Worm (Caenorhabditis elegans): ENCODE results near the gene F54B3.2.

Gene F54B3.2

ce11 chrII:10248355-10249041, 21.5 kb downstream of the F54B3.2 start, which contains the start of gene atad-3 (continued):
- TF ChIP-seq cebp-2 (GFP tag; IDR thresholded peaks at IDR 0.05), result peak; percentile 68; the same call in 1 of the 2 replicates
- TF ChIP-seq K12H6.12 (tag; optimal IDR thresholded peaks at IDR 0.05), result peak; percentile 79
- 0 out of 2 replicates have a peak, but pooled peaks have one; percentile 68 for TF ChIP-seq lag-1 (GFP tag; IDR thresholded peaks at IDR 0.05)
- peak; percentile 72 for TF ChIP-seq tbp1 (GFP tag; optimal IDR thresholded peaks at IDR 0.05)
- peak; percentile 9 for TF ChIP-seq F22D6.2 (tag; optimal IDR thresholded peaks at IDR 0.05)
- TF ChIP-seq mel-28 (tag; optimal IDR thresholded peaks at IDR 0.05; ENCODE audit: borderline replicate concordance), result no peak
- peak; percentile 12 for TF ChIP-seq snpc-1.3 (tag; optimal IDR thresholded peaks at IDR 0.05; ENCODE audit: insufficient read depth)
- no peak for TF ChIP-seq tbx-9 (tag; optimal IDR thresholded peaks at IDR 0.05; ENCODE audit: borderline replicate concordance)
- TF ChIP-seq T26A5.8 (tag; optimal IDR thresholded peaks at IDR 0.05), result no peak
- TF ChIP-seq hlh-26 (GFP tag; conservative IDR thresholded peaks at IDR 0.05), result no peak
- TF ChIP-seq bed-2 (GFP tag; IDR thresholded peaks at IDR 0.05), result peak; percentile 97
- TF ChIP-seq ztf-28 (GFP tag; IDR thresholded peaks at IDR 0.05), result peak; percentile 98
- no peak for TF ChIP-seq sptf-2 (GFP tag; optimal IDR thresholded peaks at IDR 0.05)
- no peak for TF ChIP-seq F55B11.4 (tag; optimal IDR thresholded peaks at IDR 0.05; ENCODE audit: borderline replicate concordance, insufficient read depth)
- no peak for TF ChIP-seq xnd-1 (tag; optimal IDR thresholded peaks at IDR 0.05)
- TF ChIP-seq ccch-3 (GFP tag; optimal IDR thresholded peaks at IDR 0.05), result peak; percentile 40
- no peak for TF ChIP-seq snpc-1.1 (tag; optimal IDR thresholded peaks at IDR 0.05; ENCODE audit: insufficient read depth)
- no peak for TF ChIP-seq nhr-179 (tag; optimal IDR thresholded peaks at IDR 0.05)
- TF ChIP-seq ceh-27 (GFP tag; optimal IDR thresholded peaks at IDR 0.05), result peak; percentile 94
- peak; percentile 20 for TF ChIP-seq B0035.1 (tag; optimal IDR thresholded peaks at IDR 0.05)
- TF ChIP-seq fkh-3 (tag; optimal IDR thresholded peaks at IDR 0.05), result no peak
- TF ChIP-seq ets-4 (GFP tag; optimal IDR thresholded peaks at IDR 0.05), result no peak
- peak; percentile 86 for TF ChIP-seq attf-3 (GFP tag; conservative IDR thresholded peaks at IDR 0.05)
- TF ChIP-seq ama-1 (optimal IDR thresholded peaks at IDR 0.05), result no peak
- TF ChIP-seq ama-1 (GFP tag; optimal IDR thresholded peaks at IDR 0.05), result no peak
- peak; percentile 47; the same call in 1 of the 2 replicates for TF ChIP-seq zfh-2 (GFP tag; conservative IDR thresholded peaks at IDR 0.05)
- TF ChIP-seq nhr-90 (tag; optimal IDR thresholded peaks at IDR 0.05), result peak; percentile 37
- TF ChIP-seq nfya-2 (GFP tag; IDR thresholded peaks at IDR 0.05), result no peak
- TF ChIP-seq C17E4.6 (GFP tag; IDR thresholded peaks at IDR 0.05), result peak; percentile 90
- no peak for TF ChIP-seq F52B5.7 (tag; optimal IDR thresholded peaks at IDR 0.05)
- TF ChIP-seq madf-8 (GFP tag; conservative IDR thresholded peaks at IDR 0.05), result peak; percentile 77
- peak; percentile 78 for TF ChIP-seq hmg-1.2 (GFP tag; IDR thresholded peaks at IDR 0.05)
- no peak for TF ChIP-seq him-1 (tag; optimal IDR thresholded peaks at IDR 0.05)
- peak; percentile 66 for TF ChIP-seq zim-3 (tag; optimal IDR thresholded peaks at IDR 0.05)
- peak; percentile 89 for TF ChIP-seq C06A6.2 (GFP tag; conservative IDR thresholded peaks at IDR 0.05)
- TF ChIP-seq dpff-1 (tag; optimal IDR thresholded peaks at IDR 0.05), result no peak
- TF ChIP-seq lin-40 (tag; optimal IDR thresholded peaks at IDR 0.05), result peak; percentile 73
- TF ChIP-seq sdz-38 (tag; optimal IDR thresholded peaks at IDR 0.05), result no peak
- peak; percentile 97 for TF ChIP-seq rcor-1 (GFP tag; IDR thresholded peaks at IDR 0.05)
- TF ChIP-seq B0336.3 (GFP tag; IDR thresholded peaks at IDR 0.05), result peak; percentile 70; the same call in 1 of the 2 replicates
- TF ChIP-seq F57A8.1 (GFP tag; optimal IDR thresholded peaks at IDR 0.05), result no peak
- peak; percentile 77 for TF ChIP-seq akir-1 (GFP tag; optimal IDR thresholded peaks at IDR 0.05)
- no peak for TF ChIP-seq repo-1 (tag; optimal IDR thresholded peaks at IDR 0.05)
- peak; percentile 89 for TF ChIP-seq cebp-1 (GFP tag; IDR thresholded peaks at IDR 0.05)
- peak; percentile 86 for TF ChIP-seq cebp-1 (tag; optimal IDR thresholded peaks at IDR 0.05)
- no peak for TF ChIP-seq ztf-3 (GFP tag; optimal IDR thresholded peaks at IDR 0.05)
- TF ChIP-seq die-1 (tag; optimal IDR thresholded peaks at IDR 0.05), result no peak
- TF ChIP-seq gei-17 (GFP tag; optimal IDR thresholded peaks at IDR 0.05), result no peak
